Worm (Caenorhabditis elegans): ENCODE data around the gene irld-64.

DNA sequence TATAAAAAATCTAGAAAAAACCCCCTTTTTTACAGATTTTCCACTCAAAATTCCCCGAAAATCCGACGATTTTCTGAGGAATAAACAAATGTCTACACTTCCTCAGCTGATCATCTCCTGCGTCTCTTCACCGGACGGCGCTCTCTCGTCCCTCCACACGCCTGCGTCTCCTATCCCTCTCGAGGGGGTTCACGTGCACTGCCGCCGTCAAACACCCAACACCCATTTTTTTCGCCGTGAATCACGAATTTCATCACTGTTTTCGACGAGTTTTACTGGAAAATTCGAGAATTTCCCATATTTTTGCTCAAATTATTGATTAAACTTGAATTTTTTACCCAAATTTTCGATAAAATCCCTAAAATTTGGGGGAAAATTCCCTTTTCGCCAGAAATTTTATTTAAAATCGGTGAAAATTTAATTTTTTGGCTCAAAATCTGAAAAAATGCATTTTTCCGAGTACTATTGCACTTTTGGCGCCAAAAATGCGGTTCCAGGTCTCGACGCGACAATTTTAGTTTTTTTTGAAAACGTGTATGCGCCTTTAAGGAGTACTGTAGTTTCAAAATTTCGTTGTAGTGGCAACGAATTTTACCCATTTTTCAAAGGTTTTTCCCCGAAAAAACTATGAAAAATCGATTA, 9.5 kb downstream of the irld-64 start:
- TF ChIP-seq snpc-4 (GFP tag; optimal IDR thresholded peaks at IDR 0.05) (peak; percentile 22), snpc-4 (tag; optimal IDR thresholded peaks at IDR 0.05) (peak in 2 of 4 experiments; percentile 39 to 45), lsy-27 (tag; optimal IDR thresholded peaks at IDR 0.05; ENCODE audit: borderline replicate concordance, insufficient read depth) (no peak), F22D6.2 (tag; optimal IDR thresholded peaks at IDR 0.05) (no peak), Y53F4B.3 (GFP tag; IDR thresholded peaks at IDR 0.05) (no peak), D2030.7 (GFP tag; IDR thresholded peaks at IDR 0.05) (peak; percentile 61), ama-1 (optimal IDR thresholded peaks at IDR 0.05) (no peak), ama-1 (GFP tag; optimal IDR thresholded peaks at IDR 0.05) (no peak), ztf-3 (GFP tag; optimal IDR thresholded peaks at IDR 0.05) (no peak), cebp-2 (GFP tag; IDR thresholded peaks at IDR 0.05) (no peak), unc-62 (GFP tag; optimal IDR thresholded peaks at IDR 0.05) (no peak)
